Fruit fly (Drosophila melanogaster) whole organism, embryonic: Measurements from ENCODE around the gene Sdhaf3.

Experiments used
- Atf-2 ChIP-seq: fragments of 200-800 bp; sonication (Bioruptor generic); optimal IDR thresholded peaks from 2 replicates; lab custom pipeline; 2016; ENCODE audit warnings: missing biosample characterization, missing genetic modification characterization
- C15 ChIP-seq: fragments of 200-800 bp; sonication (Bioruptor generic); IDR thresholded peaks from 3 replicates; pipeline ENCODE4 v1.3.6; 2022; ENCODE audit warnings: missing biosample characterization, missing genetic modification characterization
- CG10274 ChIP-seq: fragments of 200-800 bp; sonication (Bioruptor generic); optimal IDR thresholded peaks from 3 replicates; lab custom pipeline; 2017; ENCODE audit warnings: missing biosample characterization, mild to moderate bottlenecking, missing genetic modification characterization
- CG11085 ChIP-seq: fragments of 200-800 bp; sonication (Bioruptor generic); IDR thresholded peaks from 2 replicates; pipeline ENCODE4 v1.3.6; 2022; ENCODE audit warnings: missing biosample characterization, missing genetic modification characterization
- CG12299 ChIP-seq: fragments of 200-800 bp; sonication (Bioruptor generic); optimal IDR thresholded peaks from 2 replicates; lab custom pipeline; 2018; ENCODE audit warnings: missing biosample characterization, mild to moderate bottlenecking, missing genetic modification characterization
- CG15073 ChIP-seq: fragments of 200-800 bp; sonication (Bioruptor generic); optimal IDR thresholded peaks from 2 replicates; lab custom pipeline; 2016; ENCODE audit warnings: missing biosample characterization, missing genetic modification characterization
- CG15269 ChIP-seq: fragments of 200-800 bp; sonication (Bioruptor generic); optimal IDR thresholded peaks from 2 replicates; lab custom pipeline; 2018; ENCODE audit warnings: missing biosample characterization, mild to moderate bottlenecking, missing genetic modification characterization, moderate library complexity
- CG1602 ChIP-seq: fragments of 200-800 bp; sonication (Bioruptor generic); optimal IDR thresholded peaks from 3 replicates; lab custom pipeline; 2016; ENCODE audit warnings: missing biosample characterization, missing genetic modification characterization
- CG17802 ChIP-seq: fragments of 200-800 bp; sonication (Bioruptor generic); optimal IDR thresholded peaks from 2 replicates; lab custom pipeline; 2018; ENCODE audit warnings: missing biosample characterization, mild to moderate bottlenecking, missing genetic modification characterization, moderate library complexity
- CG2875 ChIP-seq: fragments of 200-800 bp; sonication (Bioruptor generic); optimal IDR thresholded peaks from 2 replicates; lab custom pipeline; 2017; ENCODE audit warnings: missing biosample characterization, mild to moderate bottlenecking, missing genetic modification characterization, missing genetic modification reagents
- CG32532 ChIP-seq: fragments of 200-800 bp; sonication (Bioruptor generic); IDR thresholded peaks from 2 replicates; pipeline ENCODE4 v1.3.6; 2022; ENCODE audit warnings: missing biosample characterization, missing genetic modification characterization
- CG32772 ChIP-seq: fragments of 200-800 bp; sonication (Bioruptor generic); IDR thresholded peaks from 2 replicates; pipeline ENCODE4 v1.3.6; 2022; ENCODE audit warnings: missing biosample characterization, missing genetic modification characterization
- CG34422 ChIP-seq: fragments of 200-800 bp; sonication (Bioruptor generic); IDR thresholded peaks from 3 replicates; pipeline ENCODE4 v1.3.6; 2022; ENCODE audit warnings: missing biosample characterization, missing genetic modification characterization
- CG3995 ChIP-seq: fragments of 200-800 bp; sonication (Bioruptor generic); optimal IDR thresholded peaks from 3 replicates; lab custom pipeline; 2016; ENCODE audit warnings: missing biosample characterization, missing genetic modification characterization
- CG42726 ChIP-seq: fragments of 200-800 bp; sonication (Bioruptor generic); IDR thresholded peaks from 2 replicates; pipeline ENCODE4 v1.3.6; 2022; ENCODE audit warnings: missing biosample characterization, missing genetic modification characterization; ENCODE audit not compliant: partially characterized antibody
- CG4328 ChIP-seq: fragments of 200-800 bp; sonication (Bioruptor generic); optimal IDR thresholded peaks from 3 replicates; lab custom pipeline; 2017; ENCODE audit warnings: missing biosample characterization, missing genetic modification reagents, missing genetic modification characterization
- CG4404 ChIP-seq: fragments of 200-800 bp; sonication (Bioruptor generic); IDR thresholded peaks from 2 replicates; pipeline ENCODE4 v1.3.6; 2022; ENCODE audit warnings: missing biosample characterization, missing genetic modification characterization
- CG7963 ChIP-seq: fragments of 200-800 bp; sonication (Bioruptor generic); IDR thresholded peaks from 3 replicates; pipeline ENCODE4 v1.3.6; 2022; ENCODE audit warnings: missing biosample characterization, missing genetic modification characterization; ENCODE audit not compliant: partially characterized antibody
- CG8944 ChIP-seq: fragments of 200-800 bp; sonication (Bioruptor generic); optimal IDR thresholded peaks from 3 replicates; lab custom pipeline; 2016; ENCODE audit warnings: missing biosample characterization, missing genetic modification characterization
- E2f2 ChIP-seq: fragments of 200-800 bp; sonication (Bioruptor generic); IDR thresholded peaks from 2 replicates; pipeline ENCODE4 v1.3.6; 2022; ENCODE audit warnings: missing biosample characterization, missing genetic modification characterization
- Ets97D ChIP-seq: fragments of 200-800 bp; sonication (Bioruptor generic); optimal IDR thresholded peaks from 3 replicates; lab custom pipeline; 2016; ENCODE audit warnings: missing biosample characterization, missing genetic modification characterization
- GATAe ChIP-seq: fragments of 200-800 bp; sonication (Bioruptor generic); conservative IDR thresholded peaks from 2 replicates; pipeline ENCODE4 v1.3.6; 2022; ENCODE audit warnings: missing biosample characterization, missing genetic modification characterization
- Gug ChIP-seq: fragments of 200-800 bp; sonication (Bioruptor generic); IDR thresholded peaks from 4 replicates; pipeline ENCODE4 v1.3.6; 2022; ENCODE audit warnings: missing biosample characterization, missing genetic modification characterization
- HmgD ChIP-seq: fragments of 200-800 bp; sonication (Bioruptor generic); optimal IDR thresholded peaks from 3 replicates; lab custom pipeline; 2016; ENCODE audit warnings: missing biosample characterization, missing genetic modification characterization
- Hmr ChIP-seq: fragments of 200-800 bp; sonication (Bioruptor generic); optimal IDR thresholded peaks from 3 replicates; lab custom pipeline; 2017; ENCODE audit warnings: mild to moderate bottlenecking, missing biosample characterization, missing genetic modification reagents, missing genetic modification characterization
- Hr39 ChIP-seq: fragments of >200 bp; optimal IDR thresholded peaks from 2 replicates; lab custom pipeline; 2017
- Hr78 ChIP-seq, 2 experiments: fragments of 200-800 bp in 1 of 2; fragments of >200 bp in 1 of 2; sonication (Bioruptor generic) in 1 of 2; optimal IDR thresholded peaks; 2 replicates each; lab custom pipeline; 2017 to 2019; ENCODE audit warnings: missing biosample characterization in 2 of 2, missing genetic modification characterization in 2 of 2, mild to moderate bottlenecking in 1 of 2, moderate library complexity in 1 of 2
- MTF-1 ChIP-seq: fragments of 200-800 bp; sonication (Bioruptor generic); optimal IDR thresholded peaks from 2 replicates; lab custom pipeline; 2018; ENCODE audit warnings: missing biosample characterization, mild to moderate bottlenecking, missing genetic modification characterization, borderline replicate concordance
- Max ChIP-seq: fragments of 200-800 bp; sonication (Bioruptor generic); optimal IDR thresholded peaks from 2 replicates; lab custom pipeline; 2016; ENCODE audit warnings: missing biosample characterization, mild to moderate bottlenecking, missing genetic modification characterization
- NC2β ChIP-seq: fragments of 200-800 bp; sonication (Bioruptor generic); optimal IDR thresholded peaks from 2 replicates; lab custom pipeline; 2016; ENCODE audit warnings: missing biosample characterization, missing genetic modification characterization
- PHDP ChIP-seq: fragments of 200-800 bp; sonication (Bioruptor generic); optimal IDR thresholded peaks from 3 replicates; lab custom pipeline; 2018; ENCODE audit warnings: missing biosample characterization, mild to moderate bottlenecking, missing genetic modification characterization, moderate library complexity
- Xbp1 ChIP-seq: fragments of 200-800 bp; sonication (Bioruptor generic); optimal IDR thresholded peaks from 3 replicates; lab custom pipeline; 2016; ENCODE audit warnings: missing biosample characterization, mild to moderate bottlenecking, missing genetic modification characterization
- bcd ChIP-seq: fragments of 200-800 bp; sonication (Bioruptor generic); optimal IDR thresholded peaks from 2 replicates; lab custom pipeline; 2017; ENCODE audit warnings: missing biosample characterization, mild to moderate bottlenecking, missing genetic modification characterization
- btn ChIP-seq: fragments of 200-800 bp; sonication (Bioruptor generic); optimal IDR thresholded peaks from 2 replicates; lab custom pipeline; 2016; ENCODE audit warnings: missing biosample characterization, missing genetic modification characterization
- corto ChIP-seq: fragments of 200-800 bp; sonication (Bioruptor generic); optimal IDR thresholded peaks from 2 replicates; lab custom pipeline; 2016; ENCODE audit warnings: missing biosample characterization, mild to moderate bottlenecking, missing genetic modification characterization, moderate library complexity
- disco-r ChIP-seq: fragments of 200-800 bp; sonication (Bioruptor generic); optimal IDR thresholded peaks from 2 replicates; lab custom pipeline; 2016; ENCODE audit warnings: missing biosample characterization, missing genetic modification characterization
- dpn ChIP-seq, 2 experiments: fragments of 200-800 bp; sonication (Bioruptor generic); optimal IDR thresholded peaks; 3 replicates each; lab custom pipeline; 2016; ENCODE audit warnings: missing biosample characterization in 2 of 2, missing genetic modification characterization in 2 of 2
- ftz-f1 ChIP-seq: fragments of 200-800 bp; sonication (Bioruptor generic); optimal IDR thresholded peaks from 2 replicates; lab custom pipeline; 2016; ENCODE audit warnings: missing biosample characterization, missing genetic modification characterization
- gfzf ChIP-seq: fragments of 200-800 bp; sonication (Bioruptor generic); optimal IDR thresholded peaks from 2 replicates; lab custom pipeline; 2016; ENCODE audit warnings: missing biosample characterization, mild to moderate bottlenecking, missing genetic modification characterization, moderate library complexity
- gsb ChIP-seq: fragments of 200-800 bp; sonication (Bioruptor generic); IDR thresholded peaks from 2 replicates; pipeline ENCODE4 v1.3.6; 2022; ENCODE audit warnings: missing biosample characterization, missing genetic modification characterization
- nmo ChIP-seq: fragments of 200-800 bp; sonication (Bioruptor generic); optimal IDR thresholded peaks from 2 replicates; lab custom pipeline; 2018; ENCODE audit warnings: missing biosample characterization, mild to moderate bottlenecking, missing genetic modification characterization, moderate library complexity
- pan ChIP-seq, 4 experiments: fragments of >200 bp in 3 of 4; fragments of 200-800 bp in 1 of 4; sonication (Bioruptor generic) in 1 of 4; optimal IDR thresholded peaks in 3 of 4; IDR thresholded peaks in 1 of 4; 2 replicates each; pipeline versions ENCODE4 v1.3.6 to Lab custom; 2017 to 2022; ENCODE audit warnings: missing biosample characterization in 2 of 4, missing genetic modification characterization in 2 of 4, mixed read lengths in 1 of 4
- prd ChIP-seq, 3 experiments: fragments of >200 bp in 2 of 3; fragments of 200-800 bp in 1 of 3; sonication (Bioruptor generic) in 1 of 3; optimal IDR thresholded peaks in 2 of 3; IDR thresholded peaks in 1 of 3; 2 replicates in 2 of 3; 3 replicates in 1 of 3; pipeline versions ENCODE4 v1.3.6 to Lab custom; 2017 to 2022; ENCODE audit warnings: missing biosample characterization in 1 of 3, missing genetic modification characterization in 1 of 3
- salm ChIP-seq: fragments of 200-800 bp; sonication (Bioruptor generic); optimal IDR thresholded peaks from 2 replicates; lab custom pipeline; 2018; ENCODE audit warnings: missing biosample characterization, mild to moderate bottlenecking, missing genetic modification characterization
- sd ChIP-seq: fragments of 200-800 bp; sonication (Bioruptor generic); optimal IDR thresholded peaks from 3 replicates; lab custom pipeline; 2018; ENCODE audit warnings: missing biosample characterization, mild to moderate bottlenecking, missing genetic modification characterization, moderate library complexity
- so ChIP-seq: fragments of 200-800 bp; sonication (Bioruptor generic); IDR thresholded peaks from 3 replicates; pipeline ENCODE4 v1.3.6; 2022; ENCODE audit warnings: missing biosample characterization, missing genetic modification characterization
- ssp ChIP-seq: fragments of 200-800 bp; sonication (Bioruptor generic); IDR thresholded peaks from 2 replicates; pipeline ENCODE4 v1.3.6; 2022; ENCODE audit warnings: missing biosample characterization, missing genetic modification characterization
- trh ChIP-seq: fragments of 200-800 bp; sonication (Bioruptor generic); optimal IDR thresholded peaks from 2 replicates; lab custom pipeline; 2016; ENCODE audit warnings: missing biosample characterization, missing genetic modification characterization
- wek ChIP-seq: fragments of 200-800 bp; sonication (Bioruptor generic); optimal IDR thresholded peaks from 3 replicates; lab custom pipeline; 2018; ENCODE audit warnings: missing biosample characterization, mild to moderate bottlenecking, missing genetic modification characterization, moderate library complexity

The Sdhaf3 gene

DNA sequence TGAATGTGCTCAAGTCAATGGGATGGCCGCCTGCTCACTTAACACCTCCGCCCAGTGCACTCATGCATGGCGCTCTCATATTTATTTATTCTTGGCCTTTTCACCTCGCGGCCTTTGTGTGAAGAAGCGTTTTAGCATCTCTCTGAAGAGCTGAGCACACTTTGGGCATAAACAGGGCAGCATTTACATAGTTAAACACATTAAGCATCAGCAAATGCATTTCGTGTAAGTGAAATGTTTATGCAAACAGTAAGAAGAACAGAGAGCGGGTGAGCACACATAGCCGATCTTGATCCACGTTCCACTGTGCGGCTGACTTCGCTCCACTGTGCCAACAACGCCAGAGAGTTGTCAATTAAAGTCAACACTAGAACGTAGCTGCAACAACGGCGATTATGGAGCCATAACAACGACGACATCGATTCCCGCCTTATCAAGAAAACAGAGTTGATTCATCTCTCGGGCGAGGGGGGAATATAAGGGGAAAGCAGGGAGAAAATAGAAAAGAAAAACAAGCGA, 42.4 kb upstream of the Sdhaf3 start (continued):
- TF ChIP-seq CG3995 (GFP tag; lab: Kevin White, UChicago) (no peak), NC2β (GFP tag; lab: Kevin White, UChicago) (peak; percentile 56), bcd (GFP tag; lab: Kevin White, UChicago) (peak; percentile 53), CG2875 (GFP tag; lab: Kevin White, UChicago) (peak; percentile 61), Max (no peak), CG15269 (tag; lab: Kevin White, UChicago) (no peak), ssp (GFP tag; lab: Robert Waterston, UW) (peak; percentile 7; the same call in 1 of the 2 replicates), CG32532 (no peak), disco-r (GFP tag; lab: Kevin White, UChicago) (no peak), MTF-1 (GFP tag; lab: Kevin White, UChicago) (peak; percentile 76), salm (tag; lab: Kevin White, UChicago) (no peak), gsb (no peak), CG32772 (GFP tag; lab: Robert Waterston, UW) (no peak), CG17802 (tag; lab: Kevin White, UChicago) (peak; percentile 84), sd (tag; lab: Kevin White, UChicago) (no peak), nmo (GFP tag; lab: Kevin White, UChicago) (peak; percentile 40), PHDP (tag; lab: Kevin White, UChicago) (peak; percentile 36), CG11085 (GFP tag; lab: Robert Waterston, UW) (no peak), CG8944 (peak; percentile 45), so (GFP tag; lab: Robert Waterston, UW) (no peak), GATAe (GFP tag; lab: Robert Waterston, UW) (no peak), Ets97D (GFP tag; lab: Kevin White, UChicago) (no peak), CG4328 (GFP tag; lab: Kevin White, UChicago) (no peak), Atf-2 (peak; percentile 50), btn (GFP tag; lab: Kevin White, UChicago) (no peak), Hmr (GFP tag; lab: Kevin White, UChicago) (no peak), CG15073 (no peak), CG12299 (tag; lab: Kevin White, UChicago) (no peak), CG1602 (GFP tag; lab: Kevin White, UChicago) (peak; percentile 32), CG42726 (no peak), CG4404 (GFP tag; lab: Robert Waterston, UW) (peak; percentile 32), wek (GFP tag; lab: Kevin White, UChicago) (peak; percentile 53), Gug (GFP tag; lab: Robert Waterston, UW) (no peak; the same call in 3 of the 4 replicates), ftz-f1 (GFP tag; lab: Kevin White, UChicago) (no peak), CG34422 (peak; percentile 43; the same call in 1 of the 3 replicates), dpn (GFP tag; optimal IDR thresholded peaks at IDR 0.05; lab: Kevin White, UChicago) (peak in 1 of 2 experiments; percentile 12), Hr78 (GFP tag; optimal IDR thresholded peaks at IDR 0.05; lab: Kevin White, UChicago) (peak in 1 of 2 experiments; percentile 84), prd (optimal IDR thresholded peaks at IDR 0.05; lab: Kevin White, UChicago) (no peak), prd (GFP tag; IDR thresholded peaks at IDR 0.05; lab: Robert Waterston, UW) (peak; percentile 28; the same call in 1 of the 3 replicates), trh (GFP tag; lab: Kevin White, UChicago) (no peak), pan (optimal IDR thresholded peaks at IDR 0.05; lab: Kevin White, UChicago) (no peak), pan (GFP tag; optimal IDR thresholded peaks at IDR 0.05 in 1 of 2, IDR thresholded peaks at IDR 0.05 in 1 of 2) (no peak), CG7963 (GFP tag; lab: Robert Waterston, UW) (no peak), E2f2 (GFP tag; lab: Robert Waterston, UW) (no peak), C15 (GFP tag; lab: Robert Waterston, UW) (no peak), corto (GFP tag; lab: Kevin White, UChicago) (no peak), Hr39 (lab: Kevin White, UChicago) (no peak), gfzf (GFP tag; lab: Kevin White, UChicago) (no peak), Xbp1 (GFP tag; lab: Kevin White, UChicago) (no peak), CG10274 (peak; percentile 57), HmgD (GFP tag; lab: Kevin White, UChicago) (no peak)
